Worm (Caenorhabditis elegans): ENCODE results near the gene K08H2.5.

Gene K08H2.5

DNA sequence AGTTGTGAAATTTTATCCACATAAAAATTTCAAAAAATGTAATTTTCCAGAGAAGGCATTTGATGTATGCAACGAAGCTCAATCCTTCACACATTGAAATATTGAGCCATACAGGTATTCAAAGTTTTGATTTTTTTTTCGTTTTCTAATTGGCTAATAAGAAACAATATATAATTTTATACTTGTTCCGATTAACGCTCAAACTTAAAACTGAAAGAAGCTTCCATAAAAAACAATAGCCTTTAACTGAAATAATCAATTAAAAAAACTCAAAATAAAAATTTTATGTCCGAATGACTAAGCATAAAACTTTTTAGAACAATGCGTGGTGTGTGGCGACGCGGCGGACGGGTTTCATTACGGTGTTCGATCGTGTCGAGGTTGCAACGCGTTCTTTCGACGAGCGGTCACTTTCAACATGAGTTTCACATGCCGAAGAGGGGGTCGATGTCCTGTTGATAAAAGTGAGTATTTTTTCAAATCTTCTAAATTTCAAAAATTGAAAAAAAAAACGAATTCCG is 9.8 kb upstream of the K08H2.5 start, which contains the start of gene nhr-32:
nhr-32 (plus strand) TSS at position 51 of the 521 bp plus-strand sequence.
- no peak for TF ChIP-seq him-1 (tag; optimal IDR thresholded peaks at IDR 0.05)
- TF ChIP-seq dao-5 (tag; optimal IDR thresholded peaks at IDR 0.05), result no peak
- no peak for TF ChIP-seq W03F9.2 (tag; optimal IDR thresholded peaks at IDR 0.05)

DNA sequence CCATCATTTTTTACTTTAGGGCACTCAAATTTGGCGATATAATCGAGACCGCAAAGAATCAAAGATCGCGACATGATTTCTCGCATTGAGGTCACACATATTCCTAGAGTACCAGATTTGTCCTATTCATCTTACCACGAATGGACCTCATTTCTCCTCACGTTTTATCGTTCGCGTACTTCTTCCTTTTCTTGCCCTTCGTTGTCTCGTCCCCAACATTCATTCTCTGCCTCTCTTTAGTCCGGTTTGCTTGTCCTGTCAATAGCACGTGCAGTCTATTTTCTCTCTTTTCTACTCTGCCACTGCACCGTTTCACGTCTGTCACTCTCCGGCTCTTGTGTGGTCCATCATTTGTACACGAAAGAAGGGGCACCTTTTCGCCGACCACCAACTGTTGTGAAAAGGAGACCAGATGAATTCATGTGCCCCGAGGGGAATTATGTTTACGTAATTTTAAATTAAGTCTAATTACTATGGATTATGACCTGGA is 9.3 kb upstream of the K08H2.5 start:
- no peak for TF ChIP-seq him-1 (tag; optimal IDR thresholded peaks at IDR 0.05)
- no peak for TF ChIP-seq W03F9.2 (tag; optimal IDR thresholded peaks at IDR 0.05)
- TF ChIP-seq dao-5 (tag; optimal IDR thresholded peaks at IDR 0.05), result no peak

DNA sequence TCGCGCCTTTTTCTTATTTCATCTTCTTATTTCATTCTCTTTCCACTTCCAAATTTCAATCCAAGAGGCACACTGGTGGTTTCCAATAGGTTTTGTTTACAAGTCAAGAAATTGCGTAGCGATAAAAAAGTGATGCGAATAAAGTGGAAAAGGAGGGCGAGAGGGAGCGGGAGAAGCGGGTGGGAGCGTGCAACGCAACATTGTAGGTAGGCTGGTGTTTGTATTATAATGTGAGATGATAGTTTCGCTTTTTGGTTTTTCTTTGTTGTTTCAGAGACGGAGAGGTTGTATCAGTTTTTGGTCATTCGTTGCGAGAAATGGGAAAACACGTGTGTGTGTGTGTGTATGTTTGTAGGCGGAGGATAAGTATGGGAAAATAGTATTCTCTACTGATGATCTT is 8.0 kb upstream of the K08H2.5 start:
- no peak for TF ChIP-seq him-1 (tag; optimal IDR thresholded peaks at IDR 0.05)
- no peak for TF ChIP-seq dao-5 (tag; optimal IDR thresholded peaks at IDR 0.05)
- TF ChIP-seq W03F9.2 (tag; optimal IDR thresholded peaks at IDR 0.05), result no peak

DNA sequence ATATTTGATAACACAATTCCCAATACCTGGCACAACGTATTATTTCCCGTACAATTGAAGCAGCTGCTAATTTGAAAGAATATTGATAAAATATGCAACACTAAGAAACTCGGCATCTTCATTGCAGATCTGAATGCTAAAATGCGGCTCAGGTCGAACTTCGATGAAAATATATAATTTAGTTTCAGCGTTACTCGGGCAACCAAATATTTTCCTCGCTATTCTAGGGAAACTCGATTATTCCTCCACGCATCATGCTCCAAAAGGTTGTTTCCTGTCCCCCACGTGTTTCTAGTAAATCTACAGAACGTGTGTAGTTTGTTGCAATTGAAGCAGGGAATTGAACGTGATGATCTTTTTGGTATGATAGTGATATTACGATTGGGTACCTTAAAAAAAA is 7.0 kb upstream of the K08H2.5 start:
- TF ChIP-seq him-1 (tag; optimal IDR thresholded peaks at IDR 0.05), result no peak
- TF ChIP-seq dao-5 (tag; optimal IDR thresholded peaks at IDR 0.05), result no peak
- TF ChIP-seq W03F9.2 (tag; optimal IDR thresholded peaks at IDR 0.05), result no peak

DNA sequence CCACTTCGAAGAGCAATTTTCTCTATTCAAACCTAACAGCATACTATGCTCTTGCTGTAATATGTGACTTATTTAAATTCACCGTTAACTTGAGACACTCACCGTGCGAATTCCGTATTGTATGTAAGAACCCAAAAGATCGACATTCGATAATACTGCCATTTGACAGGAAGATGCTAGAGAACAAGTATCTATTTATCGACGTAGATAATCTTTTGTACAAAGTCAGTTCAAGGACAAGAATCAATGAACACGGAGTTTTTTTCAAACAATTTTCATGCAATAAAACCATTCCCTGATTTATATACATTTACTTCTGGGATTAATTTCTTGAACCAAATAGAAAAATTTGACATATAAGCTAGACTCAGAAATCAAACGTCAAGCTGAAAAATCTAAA is 6.1 kb upstream of the K08H2.5 start, which contains the start of gene K08H2.7:
K08H2.7 (minus strand) TSS at position 173 of the 400 bp plus-strand sequence.
- TF ChIP-seq W03F9.2 (tag; optimal IDR thresholded peaks at IDR 0.05) (no peak), dao-5 (tag; optimal IDR thresholded peaks at IDR 0.05) (no peak), him-1 (tag; optimal IDR thresholded peaks at IDR 0.05) (no peak)

DNA sequence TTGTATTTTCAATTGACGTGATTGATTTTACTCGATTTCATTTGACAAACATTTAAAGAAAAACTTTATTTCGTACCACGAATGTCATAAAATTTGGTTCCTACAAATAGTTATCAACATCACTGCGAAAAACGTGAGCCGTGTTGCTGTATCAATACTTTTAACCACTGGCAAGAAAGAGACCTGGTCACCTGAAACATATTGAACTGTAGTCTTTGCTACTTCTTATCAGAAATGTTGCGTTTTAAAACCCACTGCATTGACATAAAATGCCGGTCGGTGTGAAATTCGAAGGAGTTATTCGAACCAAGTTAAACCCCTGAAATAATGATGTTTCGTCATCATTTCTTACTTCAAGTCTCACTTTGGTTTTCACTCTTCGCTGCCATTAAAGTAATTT is 5.5 kb upstream of the K08H2.5 start:
- TF ChIP-seq him-1 (tag; optimal IDR thresholded peaks at IDR 0.05) (no peak), dao-5 (tag; optimal IDR thresholded peaks at IDR 0.05) (no peak), W03F9.2 (tag; optimal IDR thresholded peaks at IDR 0.05) (no peak)

DNA sequence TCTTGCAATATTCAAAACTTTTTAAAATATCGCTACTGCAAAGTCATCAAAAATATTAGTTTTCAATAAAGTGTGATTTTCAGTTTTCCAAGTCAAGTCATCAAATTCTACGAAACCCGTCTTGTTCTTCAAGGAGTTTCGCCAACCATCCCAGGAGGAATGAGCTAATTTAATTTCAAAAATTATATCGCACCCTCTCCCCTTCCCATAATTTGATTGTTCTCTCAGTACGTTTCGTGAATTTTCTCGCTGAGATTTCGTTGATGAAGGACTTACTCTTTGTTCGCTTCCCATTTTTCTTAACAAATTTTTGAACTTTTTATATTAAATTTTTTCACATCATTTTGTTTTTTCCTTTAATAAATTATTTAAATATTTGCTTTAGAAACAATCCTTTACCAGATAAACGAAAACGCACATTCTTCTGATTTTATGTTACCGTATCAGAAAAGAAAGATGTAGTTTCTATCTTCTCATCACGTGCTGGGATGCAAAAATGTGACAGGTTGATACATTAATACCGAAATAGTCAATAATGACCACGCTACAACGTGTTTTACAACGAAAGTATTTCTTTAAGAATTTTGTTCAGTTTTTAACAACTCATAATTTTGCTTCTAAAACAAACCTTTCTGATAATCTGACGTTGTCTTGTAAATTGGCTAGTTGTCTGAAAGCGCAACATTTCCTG is 4.7 kb upstream of the K08H2.5 start:
- TF ChIP-seq dao-5 (tag; optimal IDR thresholded peaks at IDR 0.05), result no peak
- TF ChIP-seq him-1 (tag; optimal IDR thresholded peaks at IDR 0.05), result no peak
- TF ChIP-seq W03F9.2 (tag; optimal IDR thresholded peaks at IDR 0.05), result no peak

DNA sequence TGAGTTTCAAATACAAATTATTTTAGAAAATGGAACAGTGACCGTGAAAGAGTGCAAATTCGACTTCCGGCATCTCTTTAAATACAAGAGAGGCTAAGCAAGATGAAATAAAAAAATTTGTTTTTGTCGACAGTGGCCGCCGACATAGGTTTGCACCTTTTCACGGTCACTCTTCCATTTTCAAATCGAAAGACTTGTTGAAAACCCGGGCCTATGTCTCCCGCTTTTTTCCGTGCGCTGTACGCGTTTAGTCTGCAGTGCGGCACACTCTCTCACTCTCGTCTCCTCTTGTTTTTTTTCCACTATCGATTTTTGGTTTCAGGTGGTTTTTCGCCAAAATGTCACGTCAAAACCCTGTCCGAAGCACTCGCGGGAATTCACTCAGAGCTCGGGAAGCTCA is 3.0 kb upstream of the K08H2.5 start, which contains the start of gene hpl-1:
hpl-1 (plus strand) TSS at position 301 of the 400 bp plus-strand sequence.
- TF ChIP-seq him-1 (tag; optimal IDR thresholded peaks at IDR 0.05) (no peak), dao-5 (tag; optimal IDR thresholded peaks at IDR 0.05) (no peak), W03F9.2 (tag; optimal IDR thresholded peaks at IDR 0.05) (no peak)

DNA sequence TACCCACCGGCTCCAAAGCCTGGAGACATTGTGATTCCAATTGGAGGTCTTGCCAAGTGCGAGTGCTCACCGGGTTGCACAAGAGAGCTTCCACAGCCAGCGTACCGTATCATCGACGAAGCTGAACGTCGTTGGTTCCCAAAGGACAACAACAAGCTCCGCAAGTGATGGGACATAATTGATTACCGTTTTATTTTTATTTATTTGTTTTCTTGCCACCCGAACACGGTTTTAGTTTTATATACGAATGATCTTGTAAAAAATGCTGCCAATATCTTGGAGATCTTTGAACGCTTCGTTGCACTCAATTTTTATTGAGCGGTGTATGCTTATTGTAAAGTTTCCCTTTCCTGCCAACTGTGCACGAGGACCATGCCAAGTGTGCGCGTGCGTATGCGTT is 3.9 kb downstream of the K08H2.5 start, which contains the start of gene K08H2.4:
K08H2.4 (plus strand) TSS at position 301 of the 400 bp plus-strand sequence.
- no peak for TF ChIP-seq him-1 (tag; optimal IDR thresholded peaks at IDR 0.05)
- TF ChIP-seq W03F9.2 (tag; optimal IDR thresholded peaks at IDR 0.05), result no peak
- no peak for TF ChIP-seq dao-5 (tag; optimal IDR thresholded peaks at IDR 0.05)

DNA sequence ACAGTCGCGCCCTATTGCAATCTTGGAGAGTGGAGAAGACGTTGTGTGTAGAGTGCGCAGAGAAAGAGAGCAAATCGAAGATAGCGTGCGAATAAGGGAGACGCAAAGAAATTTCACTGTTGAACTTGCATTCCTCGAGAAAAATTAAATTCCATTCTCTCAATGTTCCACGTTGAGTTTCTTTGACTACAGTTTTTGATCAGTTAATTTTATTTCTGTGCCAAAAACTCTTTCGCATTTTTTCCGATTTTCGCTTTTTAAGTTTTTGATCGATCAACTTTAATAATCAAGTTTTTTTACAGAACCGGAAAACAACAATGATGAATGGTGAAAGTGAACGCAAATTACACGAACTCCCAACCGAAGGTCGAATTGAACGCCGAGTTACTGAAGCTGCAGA is 5.0 kb downstream of the K08H2.5 start, which contains the start of gene K08H2.3:
K08H2.3 (plus strand) TSS at position 301 of the 400 bp plus-strand sequence.
- TF ChIP-seq W03F9.2 (tag; optimal IDR thresholded peaks at IDR 0.05) (no peak), him-1 (tag; optimal IDR thresholded peaks at IDR 0.05) (no peak), dao-5 (tag; optimal IDR thresholded peaks at IDR 0.05) (no peak)

DNA sequence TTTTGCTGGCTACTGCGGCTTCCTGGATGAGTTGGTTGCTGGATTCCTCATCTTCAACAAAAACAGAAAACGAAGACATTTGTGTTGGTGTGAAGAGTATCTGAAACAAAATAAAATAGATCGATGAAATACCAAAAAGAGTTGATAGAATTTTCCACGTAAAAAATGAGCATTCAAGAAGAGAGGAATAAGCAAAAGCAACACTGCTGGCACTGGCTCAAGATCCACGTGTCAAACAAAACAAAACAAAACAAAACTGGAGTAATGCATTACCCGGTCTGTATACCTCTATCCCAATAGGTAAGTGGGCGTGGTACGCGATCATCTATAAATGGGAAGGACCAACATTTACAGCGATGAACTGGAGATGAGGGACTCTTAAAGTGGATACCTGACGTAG is 7.3 kb downstream of the K08H2.5 start, which contains the start of gene K08H2.2:
K08H2.2 (minus strand) TSS at position 101 of the 400 bp plus-strand sequence.
- TF ChIP-seq W03F9.2 (tag; optimal IDR thresholded peaks at IDR 0.05), result no peak
- no peak for TF ChIP-seq dao-5 (tag; optimal IDR thresholded peaks at IDR 0.05)
- no peak for TF ChIP-seq him-1 (tag; optimal IDR thresholded peaks at IDR 0.05)

DNA sequence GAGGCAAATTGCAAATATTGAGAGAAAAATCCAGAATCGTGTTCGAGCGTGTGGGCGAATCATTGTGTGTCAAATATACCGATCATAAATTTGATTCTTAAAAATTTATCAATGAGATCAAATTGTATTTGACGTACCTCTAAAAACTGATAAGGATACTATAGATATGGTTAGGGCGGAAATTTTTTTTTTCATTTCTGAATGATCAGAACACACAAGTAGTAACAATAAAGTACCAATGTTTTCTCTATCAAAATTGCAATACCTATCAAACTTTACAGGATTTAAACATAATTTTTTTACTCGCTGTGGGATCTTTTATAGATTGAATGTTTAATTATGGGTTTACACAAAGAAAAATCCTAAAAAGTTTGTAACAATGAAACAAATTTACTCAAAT is 9.9 kb downstream of the K08H2.5 start, which contains the start of gene bgnt-1.5:
bgnt-1.5 (minus strand) TSS at position 101 of the 400 bp plus-strand sequence.
- no peak for TF ChIP-seq dao-5 (tag; optimal IDR thresholded peaks at IDR 0.05)
- TF ChIP-seq him-1 (tag; optimal IDR thresholded peaks at IDR 0.05), result no peak
- no peak for TF ChIP-seq W03F9.2 (tag; optimal IDR thresholded peaks at IDR 0.05)

DNA sequence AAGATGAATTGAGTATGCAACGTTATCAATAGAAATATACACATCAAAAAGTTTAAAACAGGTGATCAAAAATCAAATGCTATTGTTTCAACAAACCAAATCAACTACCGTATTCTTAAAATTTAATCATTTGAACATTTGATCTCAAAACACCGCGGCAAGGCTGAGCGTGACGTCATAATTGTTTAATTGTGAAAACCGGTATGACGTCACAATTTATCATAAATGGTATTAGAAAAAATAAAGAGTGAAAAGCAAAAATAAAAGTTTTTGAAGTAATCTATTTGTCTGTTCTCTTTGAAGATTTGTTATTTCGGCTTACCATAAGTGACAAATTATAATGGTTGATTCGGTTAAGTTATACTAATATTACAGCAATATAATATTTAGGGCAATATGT is 14.4 kb downstream of the K08H2.5 start:
- TF ChIP-seq W03F9.2 (tag; optimal IDR thresholded peaks at IDR 0.05), result no peak
- TF ChIP-seq him-1 (tag; optimal IDR thresholded peaks at IDR 0.05), result no peak
- no peak for TF ChIP-seq dao-5 (tag; optimal IDR thresholded peaks at IDR 0.05)

DNA sequence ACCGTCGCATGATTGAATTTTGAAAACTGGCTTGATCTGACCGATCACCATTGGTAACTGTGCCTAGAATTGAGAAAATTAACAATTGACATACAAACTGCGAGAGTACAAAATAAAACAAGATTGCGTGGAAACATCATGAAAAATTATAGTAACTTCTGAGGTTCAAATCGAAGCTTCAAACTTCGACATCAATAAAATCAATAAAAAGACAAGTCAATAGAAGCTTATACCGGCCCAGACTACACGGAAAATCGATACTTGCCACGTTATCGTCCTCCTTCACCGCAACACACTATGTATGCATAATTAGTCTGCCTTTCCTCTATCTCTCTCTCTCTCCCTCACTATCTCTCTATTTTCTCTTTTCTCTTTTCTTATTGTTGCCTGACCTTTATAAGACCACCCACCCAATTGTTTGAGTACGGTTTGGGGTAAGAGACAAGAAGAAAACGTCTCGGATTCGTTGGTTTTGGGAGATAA is 15.5 kb downstream of the K08H2.5 start, which contains the start of gene skr-21:
skr-21 (minus strand) TSS at position 51 of the 483 bp plus-strand sequence.
- TF ChIP-seq dao-5 (tag; optimal IDR thresholded peaks at IDR 0.05) (no peak), him-1 (tag; optimal IDR thresholded peaks at IDR 0.05) (no peak)
